Worm (Caenorhabditis elegans) whole organism, L2 larva: ENCODE measurements around the gene W02D7.5.
A peak's percentile ranks its signal among the peaks of the same experiment; 100 is the strongest.

Experiments used
- C34F6.9 ChIP-seq: fragments of 150-350 bp; optimal IDR thresholded peaks from 2 replicates; lab custom pipeline; 2014; ENCODE audit warnings: missing biosample characterization, missing genetic modification characterization
- F13H6.1 ChIP-seq: sonication (generic microtip); optimal IDR thresholded peaks from 2 replicates; lab custom pipeline; 2016; ENCODE audit warnings: missing genetic modification characterization, missing compliant biosample characterization
- Y55F3AM.14 ChIP-seq: fragments of 200-800 bp; sonication (Bioruptor generic); optimal IDR thresholded peaks from 2 replicates; lab custom pipeline; 2018; ENCODE audit warnings: mild to moderate bottlenecking, missing genetic modification characterization, missing compliant biosample characterization
- ZK546.5 ChIP-seq: sonication (generic microtip); optimal IDR thresholded peaks from 2 replicates; lab custom pipeline; 2017; ENCODE audit warnings: missing biosample characterization, missing genetic modification characterization
- alr-1 ChIP-seq: fragments of 150-350 bp; optimal IDR thresholded peaks from 2 replicates; lab custom pipeline; 2014; ENCODE audit warnings: missing biosample characterization, missing genetic modification characterization
- aly-2 ChIP-seq: fragments of 150-350 bp; optimal IDR thresholded peaks from 2 replicates; lab custom pipeline; 2014; ENCODE audit warnings: missing biosample characterization, missing genetic modification characterization
- ama-1 ChIP-seq: fragments of 150-350 bp; optimal IDR thresholded peaks from 2 replicates; lab custom pipeline; 2018; ENCODE audit warnings: inconsistent platforms
- blmp-1 ChIP-seq: sonication (generic microtip); optimal IDR thresholded peaks from 2 replicates; lab custom pipeline; 2017; ENCODE audit warnings: missing genetic modification characterization, mild to moderate bottlenecking, missing compliant biosample characterization, antibody characterized with exemption, moderate library complexity; ENCODE audit not compliant: insufficient read depth
- ceh-16 ChIP-seq: fragments of 150-350 bp; optimal IDR thresholded peaks from 2 replicates; lab custom pipeline; 2014; ENCODE audit warnings: missing biosample characterization, missing genetic modification characterization
- ceh-82 ChIP-seq: fragments of 150-350 bp; optimal IDR thresholded peaks from 2 replicates; lab custom pipeline; 2014; ENCODE audit warnings: missing biosample characterization, missing genetic modification characterization
- crh-2 ChIP-seq: sonication (generic microtip); optimal IDR thresholded peaks from 2 replicates; lab custom pipeline; 2017; ENCODE audit warnings: missing biosample characterization, missing genetic modification characterization
- dmd-4 ChIP-seq: sonication (generic microtip); optimal IDR thresholded peaks from 2 replicates; lab custom pipeline; 2017; ENCODE audit warnings: missing biosample characterization, missing genetic modification characterization
- egl-27 ChIP-seq: sonication (generic microtip); optimal IDR thresholded peaks from 3 replicates; lab custom pipeline; 2017; ENCODE audit warnings: missing biosample characterization, missing genetic modification reagents, missing genetic modification characterization
- elt-1 ChIP-seq: fragments of 150-350 bp; optimal IDR thresholded peaks from 2 replicates; lab custom pipeline; 2014; ENCODE audit warnings: missing biosample characterization, missing genetic modification characterization
- elt-3 ChIP-seq: sonication (generic microtip); optimal IDR thresholded peaks from 2 replicates; lab custom pipeline; 2017; ENCODE audit warnings: missing biosample characterization, missing genetic modification characterization
- fos-1 ChIP-seq: fragments of 150-350 bp; optimal IDR thresholded peaks from 2 replicates; lab custom pipeline; 2014; ENCODE audit warnings: missing biosample characterization, missing genetic modification characterization
- gmeb-1 ChIP-seq: fragments of 150-350 bp; optimal IDR thresholded peaks from 2 replicates; lab custom pipeline; 2014; ENCODE audit warnings: missing biosample characterization, missing genetic modification characterization
- lin-11 ChIP-seq: fragments of 150-350 bp; sonication (generic microtip); optimal IDR thresholded peaks from 2 replicates; lab custom pipeline; 2014; ENCODE audit warnings: missing biosample characterization, missing genetic modification characterization, inconsistent platforms, mixed read lengths
- lin-13 ChIP-seq: fragments of 150-350 bp; optimal IDR thresholded peaks from 2 replicates; lab custom pipeline; 2014; ENCODE audit warnings: missing biosample characterization, missing genetic modification reagents, missing genetic modification characterization
- lin-39 ChIP-seq: fragments of 150-350 bp; optimal IDR thresholded peaks from 2 replicates; lab custom pipeline; 2014; ENCODE audit warnings: missing biosample characterization, missing genetic modification reagents, missing genetic modification characterization
- lsy-2 ChIP-seq, 2 experiments: fragments of 150-350 bp in 1 of 2; sonication (generic microtip) in 1 of 2; optimal IDR thresholded peaks; 2 replicates each; lab custom pipeline; 2014 to 2017; ENCODE audit warnings: missing biosample characterization in 2 of 2, missing genetic modification characterization in 2 of 2
- mab-5 ChIP-seq: fragments of 150-350 bp; optimal IDR thresholded peaks from 2 replicates; lab custom pipeline; 2014; ENCODE audit warnings: missing biosample characterization, missing genetic modification characterization
- mbf-1 ChIP-seq: sonication (generic microtip); optimal IDR thresholded peaks from 2 replicates; lab custom pipeline; 2017; ENCODE audit warnings: missing biosample characterization, missing genetic modification characterization
- nhr-10 ChIP-seq: sonication (generic microtip); optimal IDR thresholded peaks from 2 replicates; lab custom pipeline; 2017; ENCODE audit warnings: missing biosample characterization, missing genetic modification characterization
- nhr-11 ChIP-seq: fragments of 150-350 bp; optimal IDR thresholded peaks from 2 replicates; lab custom pipeline; 2014; ENCODE audit warnings: missing biosample characterization, missing genetic modification characterization
- nhr-12 ChIP-seq: fragments of 150-350 bp; optimal IDR thresholded peaks from 2 replicates; lab custom pipeline; 2014; ENCODE audit warnings: missing biosample characterization, missing genetic modification characterization
- nhr-21 ChIP-seq: fragments of 150-350 bp; optimal IDR thresholded peaks from 2 replicates; lab custom pipeline; 2014; ENCODE audit warnings: missing biosample characterization, missing genetic modification characterization
- nhr-23 ChIP-seq: fragments of 150-350 bp; optimal IDR thresholded peaks from 2 replicates; lab custom pipeline; 2014; ENCODE audit warnings: missing biosample characterization, missing genetic modification reagents, missing genetic modification characterization
- nhr-237 ChIP-seq: fragments of 150-350 bp; optimal IDR thresholded peaks from 2 replicates; lab custom pipeline; 2014; ENCODE audit warnings: missing biosample characterization, missing genetic modification characterization
- nhr-25 ChIP-seq: fragments of 150-350 bp; sonication (generic microtip); optimal IDR thresholded peaks from 3 replicates; lab custom pipeline; 2014; ENCODE audit warnings: missing biosample characterization, missing genetic modification characterization
- nhr-6 ChIP-seq: fragments of 150-350 bp; optimal IDR thresholded peaks from 2 replicates; lab custom pipeline; 2014; ENCODE audit warnings: missing biosample characterization, missing genetic modification characterization
- nhr-77 ChIP-seq: fragments of 150-350 bp; optimal IDR thresholded peaks from 2 replicates; lab custom pipeline; 2014; ENCODE audit warnings: missing biosample characterization, missing genetic modification characterization
- sem-4 ChIP-seq: fragments of 150-350 bp; optimal IDR thresholded peaks from 2 replicates; lab custom pipeline; 2014; ENCODE audit warnings: missing biosample characterization, missing genetic modification reagents, missing genetic modification characterization
- skn-1 ChIP-seq: sonication (generic microtip); optimal IDR thresholded peaks from 2 replicates; lab custom pipeline; 2017; ENCODE audit warnings: missing biosample characterization, missing genetic modification characterization
- sma-3 ChIP-seq: sonication (generic microtip); optimal IDR thresholded peaks from 2 replicates; lab custom pipeline; 2016; ENCODE audit warnings: missing genetic modification reagents, missing genetic modification characterization, missing compliant biosample characterization
- sma-9 ChIP-seq, 2 experiments: fragments of 150-350 bp in 1 of 2; sonication (generic microtip) in 1 of 2; optimal IDR thresholded peaks; 2 replicates each; lab custom pipeline; 2014 to 2016; ENCODE audit warnings: missing genetic modification characterization in 2 of 2, mild to moderate bottlenecking in 1 of 2, missing biosample characterization in 1 of 2, missing compliant biosample characterization in 1 of 2, missing genetic modification reagents in 1 of 2, moderate library complexity in 1 of 2
- unc-39 ChIP-seq: fragments of 150-350 bp; optimal IDR thresholded peaks from 2 replicates; lab custom pipeline; 2014; ENCODE audit warnings: missing biosample characterization, missing genetic modification characterization
- unc-55 ChIP-seq: fragments of 150-350 bp; sonication (generic microtip); optimal IDR thresholded peaks from 3 replicates; lab custom pipeline; 2014; ENCODE audit warnings: missing biosample characterization, missing genetic modification reagents, missing genetic modification characterization
- ztf-4 ChIP-seq: fragments of 150-350 bp; optimal IDR thresholded peaks from 2 replicates; lab custom pipeline; 2014; ENCODE audit warnings: missing biosample characterization, missing genetic modification characterization

W02D7.5 gene

DNA sequence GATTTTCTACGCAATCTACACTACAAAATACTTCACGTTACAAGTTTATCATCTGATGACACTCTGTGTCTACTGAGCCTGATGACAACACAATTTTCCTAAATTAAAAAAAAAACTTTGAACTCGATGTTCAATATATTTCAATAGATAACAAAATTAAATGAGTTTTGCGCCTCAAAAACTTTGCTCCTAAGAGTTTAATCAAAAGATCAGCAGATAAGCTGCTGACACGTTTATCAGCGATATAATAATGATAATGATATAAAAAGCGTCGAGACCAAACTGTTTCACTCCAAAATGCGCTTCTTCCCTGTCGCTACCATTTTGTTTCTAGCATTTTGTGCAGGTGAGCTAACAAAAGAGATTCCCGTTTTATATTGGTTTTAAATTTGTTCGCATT, 8.6 kb upstream of the W02D7.5 start, which contains the start of gene clec-218:
Gene clec-218, plus strand, starts transcription at position 262 of the 400 bp plus-strand sequence.
- TF ChIP-seq nhr-11 (no peak), sma-9 (GFP tag; optimal IDR thresholded peaks at IDR 0.05; lab: Kevin White, UChicago) (peak; percentile 68), sma-9 (tag; optimal IDR thresholded peaks at IDR 0.05; lab: Kevin White, UChicago) (no peak), crh-2 (no peak), ama-1 (lab: Kevin White, UChicago) (no peak), fos-1 (tag; lab: Kevin White, UChicago) (peak; percentile 19)

DNA sequence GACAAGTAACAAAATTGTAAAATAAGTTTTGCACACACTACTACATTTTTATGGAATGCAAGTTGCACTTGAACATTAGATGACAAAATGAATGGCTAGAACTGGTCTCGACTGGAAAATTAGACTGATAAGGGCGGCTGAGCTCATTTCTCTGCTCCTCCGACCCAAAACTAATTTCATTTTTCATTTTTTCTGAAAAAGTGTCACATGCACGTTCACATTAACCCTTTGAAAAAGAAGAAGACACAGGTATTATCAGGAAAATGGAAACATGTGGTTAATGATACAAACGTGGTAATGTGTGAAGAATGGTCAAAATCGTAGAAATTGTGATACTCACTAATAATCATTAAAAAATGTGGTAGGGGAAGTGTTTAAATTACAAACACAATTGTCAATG, 8.0 kb upstream of the W02D7.5 start:
- TF ChIP-seq Y55F3AM.14 (no peak), C34F6.9 (tag; lab: Kevin White, UChicago) (no peak), crh-2 (peak; percentile 37), fos-1 (tag; lab: Kevin White, UChicago) (peak; percentile 60)
- TF ChIP-seq, all 48 proteins: peak for 2

DNA sequence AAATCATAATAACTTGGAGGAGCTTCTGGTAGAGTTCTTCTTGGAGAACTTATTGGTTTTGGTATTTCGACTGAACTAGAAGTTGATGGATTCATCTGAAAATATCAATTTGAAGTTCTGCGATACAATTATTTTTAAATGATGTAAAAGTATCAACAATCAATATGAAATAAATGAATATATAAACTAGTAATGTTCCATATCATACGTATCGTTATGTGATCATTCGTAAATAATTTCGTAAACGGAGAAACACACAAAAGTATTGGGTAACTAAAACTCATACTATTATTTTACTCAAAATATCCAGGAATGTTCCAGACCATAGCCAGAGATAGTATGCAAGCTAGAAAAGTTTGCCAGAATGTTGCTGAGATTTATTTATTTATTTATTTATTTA, 7.3 kb upstream of the W02D7.5 start, which contains the start of gene W02D7.8:
Gene W02D7.8, minus strand, starts transcription at position 101 of the 400 bp plus-strand sequence.
- TF ChIP-seq lin-11 (tag; lab: Kevin White, UChicago) (no peak), unc-39 (no peak), dmd-4 (tag; lab: Kevin White, UChicago) (no peak)

DNA sequence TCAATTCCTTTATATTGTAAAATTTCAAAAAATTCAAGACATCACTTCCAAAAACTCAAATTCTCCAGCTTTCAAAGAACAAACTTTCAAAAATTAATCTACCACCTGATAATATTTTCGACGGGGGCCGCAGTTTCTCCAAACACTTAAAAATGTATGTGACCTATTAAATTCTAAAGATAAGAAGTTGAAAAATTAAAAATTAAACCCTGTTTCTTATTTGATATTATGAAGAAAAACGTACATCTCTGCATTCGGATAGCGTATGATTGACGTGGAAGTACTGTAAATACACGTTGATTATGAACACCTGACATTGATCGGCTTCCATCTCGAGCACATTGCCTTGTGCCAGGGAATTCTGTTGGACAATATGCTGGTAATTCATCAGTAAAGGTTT, 6.9 kb upstream of the W02D7.5 start:
- peak; percentile 16 for TF ChIP-seq crh-2
- TF ChIP-seq gmeb-1: peak; percentile 27
- no peak for TF ChIP-seq nhr-6 (tag; lab: Kevin White, UChicago)
- no peak for TF ChIP-seq nhr-77 (tag; lab: Kevin White, UChicago)
- no peak for TF ChIP-seq ceh-16

DNA sequence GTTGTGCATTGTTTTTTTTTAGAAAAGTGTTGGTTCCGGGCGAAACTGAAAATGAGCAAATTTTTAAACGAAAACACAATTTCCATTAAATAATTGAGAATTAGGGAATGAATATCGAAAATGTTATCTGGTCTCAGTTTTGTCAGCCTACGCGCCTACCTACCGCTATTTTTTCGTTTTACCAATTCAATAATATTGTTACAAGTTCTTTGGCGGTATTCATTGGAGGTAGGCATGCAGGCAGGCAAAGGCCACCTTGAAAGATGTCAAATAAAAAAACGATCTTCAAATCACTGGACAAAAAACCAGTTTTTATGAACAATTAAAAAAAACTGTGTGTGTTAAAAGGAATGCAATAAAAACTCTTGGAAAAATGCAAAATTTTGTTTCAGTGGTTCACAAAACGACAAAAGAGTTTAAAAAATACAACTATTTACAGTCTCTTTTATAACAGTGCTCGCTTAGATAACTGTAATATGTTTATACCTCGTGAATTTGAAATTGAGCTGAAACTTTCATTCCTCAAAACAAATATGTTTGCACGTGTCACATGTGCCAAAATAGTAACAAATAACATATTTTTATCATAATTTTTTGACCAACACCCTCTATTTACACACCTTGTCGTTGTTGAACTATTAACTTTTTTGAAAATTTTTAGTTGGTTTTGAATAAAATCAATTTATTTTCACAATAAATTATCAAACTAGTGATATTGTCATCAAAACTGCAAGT, 5.6 kb upstream of the W02D7.5 start, which contains the start of gene W02D7.11:
Gene W02D7.11, minus strand, starts transcription at position 51 of the 735 bp plus-strand sequence.
- TF ChIP-seq lin-13: no peak
- TF ChIP-seq nhr-237: no peak
- TF ChIP-seq blmp-1 (tag; lab: Kevin White, UChicago): no peak
- TF ChIP-seq nhr-6 (tag; lab: Kevin White, UChicago): no peak
- TF ChIP-seq sma-9 (GFP tag; optimal IDR thresholded peaks at IDR 0.05; lab: Kevin White, UChicago): no peak
- TF ChIP-seq sma-9 (tag; optimal IDR thresholded peaks at IDR 0.05; lab: Kevin White, UChicago): no peak
- TF ChIP-seq nhr-12: no peak
- TF ChIP-seq sma-3 (GFP tag; lab: Kevin White, UChicago): no peak
- TF ChIP-seq elt-1 (tag; lab: Kevin White, UChicago): no peak
- TF ChIP-seq elt-3 (tag; lab: Kevin White, UChicago): no peak
- no peak for TF ChIP-seq nhr-21 (tag; lab: Kevin White, UChicago)
- no peak for TF ChIP-seq lin-11 (tag; lab: Kevin White, UChicago)
- no peak for TF ChIP-seq unc-55
- no peak for TF ChIP-seq ama-1 (lab: Kevin White, UChicago)
- TF ChIP-seq skn-1: no peak
- no peak for TF ChIP-seq ceh-82 (tag; lab: Kevin White, UChicago)
- no peak for TF ChIP-seq lin-39 (tag; lab: Kevin White, UChicago)
- TF ChIP-seq egl-27 (tag; lab: Kevin White, UChicago): no peak
- TF ChIP-seq nhr-25 (tag; lab: Kevin White, UChicago): no peak
- TF ChIP-seq alr-1 (tag; lab: Kevin White, UChicago): no peak

DNA sequence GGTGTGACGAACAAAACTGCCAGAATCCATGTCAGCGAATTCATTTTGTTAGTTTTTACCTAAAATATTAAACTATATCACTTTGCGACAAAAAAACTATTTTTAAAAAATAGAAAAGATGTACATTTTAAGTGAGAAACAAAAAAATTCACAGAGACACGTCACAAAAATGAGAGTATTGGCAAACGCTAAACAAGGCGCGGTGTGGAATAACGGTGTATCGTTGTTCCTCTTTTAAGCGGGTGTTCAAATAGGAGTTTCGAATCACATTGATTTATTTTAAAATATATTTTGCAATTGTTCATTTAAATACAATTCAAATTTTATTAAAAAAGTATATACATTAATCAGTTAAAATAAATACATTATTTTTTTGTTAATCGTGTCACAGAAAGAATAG, 3.5 kb upstream of the W02D7.5 start, which contains the start of gene sel-9:
Gene sel-9, minus strand, starts transcription at position 59 of the 400 bp plus-strand sequence.
- no peak for TF ChIP-seq nhr-11
- TF ChIP-seq elt-1 (tag; lab: Kevin White, UChicago): no peak
- TF ChIP-seq egl-27 (tag; lab: Kevin White, UChicago): no peak
- no peak for TF ChIP-seq skn-1
- no peak for TF ChIP-seq nhr-21 (tag; lab: Kevin White, UChicago)
- no peak for TF ChIP-seq nhr-12
- no peak for TF ChIP-seq unc-39
- no peak for TF ChIP-seq lin-11 (tag; lab: Kevin White, UChicago)
- no peak for TF ChIP-seq mab-5 (tag; lab: Kevin White, UChicago)
- peak; percentile 3 for TF ChIP-seq ama-1 (lab: Kevin White, UChicago)
- TF ChIP-seq lsy-2 (tag; optimal IDR thresholded peaks at IDR 0.05; lab: Kevin White, UChicago): peak in 1 of 2 experiments; percentile 73
- no peak for TF ChIP-seq nhr-237
- no peak for TF ChIP-seq ceh-16
- no peak for TF ChIP-seq lin-39 (tag; lab: Kevin White, UChicago)
- TF ChIP-seq sem-4 (tag; lab: Kevin White, UChicago): no peak
- no peak for TF ChIP-seq Y55F3AM.14
- no peak for TF ChIP-seq nhr-25 (tag; lab: Kevin White, UChicago)
- peak; percentile 85 for TF ChIP-seq crh-2
- TF ChIP-seq nhr-6 (tag; lab: Kevin White, UChicago): no peak
- no peak for TF ChIP-seq nhr-23 (tag; lab: Kevin White, UChicago)
- no peak for TF ChIP-seq mbf-1
- TF ChIP-seq ztf-4 (tag; lab: Kevin White, UChicago): no peak
- peak; percentile 17 for TF ChIP-seq fos-1 (tag; lab: Kevin White, UChicago)
- TF ChIP-seq F13H6.1 (tag; lab: Kevin White, UChicago): peak; percentile 10
- no peak for TF ChIP-seq ZK546.5
- peak; percentile 79 for TF ChIP-seq unc-55
- TF ChIP-seq lin-13: peak; percentile 19
- no peak for TF ChIP-seq nhr-10 (tag; lab: Kevin White, UChicago)
- TF ChIP-seq aly-2 (tag; lab: Kevin White, UChicago): no peak
